Fruit fly (Drosophila melanogaster) whole organism, embryonic: ENCODE data around the gene alphaTub67C.

ENCODE experiments used
- CG10431 ChIP-seq: fragments of 200-800 bp; sonication (Bioruptor generic); optimal IDR thresholded peaks from 3 replicates; lab custom pipeline; 2018; ENCODE audit warnings: missing biosample characterization, mild to moderate bottlenecking, missing genetic modification characterization
- CG11456 ChIP-seq: fragments of 200-800 bp; sonication (Bioruptor generic); IDR thresholded peaks from 3 replicates; pipeline ENCODE4 v1.3.6; 2022; ENCODE audit warnings: missing biosample characterization, missing genetic modification characterization
- CG13775 ChIP-seq: fragments of 200-800 bp; sonication (Bioruptor generic); optimal IDR thresholded peaks from 3 replicates; lab custom pipeline; 2017; ENCODE audit warnings: missing biosample characterization, mild to moderate bottlenecking, missing genetic modification characterization
- CG14441 ChIP-seq: fragments of 200-800 bp; sonication (Bioruptor generic); IDR thresholded peaks from 2 replicates; pipeline ENCODE4 v1.3.6; 2022; ENCODE audit warnings: missing biosample characterization, missing genetic modification characterization
- CG15011 ChIP-seq: fragments of 200-800 bp; sonication (Bioruptor generic); optimal IDR thresholded peaks from 3 replicates; lab custom pipeline; 2018; ENCODE audit warnings: missing biosample characterization, mild to moderate bottlenecking, missing genetic modification characterization
- CG1832 ChIP-seq: fragments of 200-800 bp; sonication (Bioruptor generic); optimal IDR thresholded peaks from 2 replicates; lab custom pipeline; 2017; ENCODE audit warnings: missing biosample characterization, mild to moderate bottlenecking, missing genetic modification characterization, inconsistent platforms
- CG2202 ChIP-seq: fragments of 200-800 bp; sonication (Bioruptor generic); optimal IDR thresholded peaks from 2 replicates; lab custom pipeline; 2018; ENCODE audit warnings: missing biosample characterization, mild to moderate bottlenecking, missing genetic modification characterization
- CG2678 ChIP-seq: fragments of 200-800 bp; sonication (Bioruptor generic); optimal IDR thresholded peaks from 3 replicates; lab custom pipeline; 2019; ENCODE audit warnings: missing biosample characterization, mild to moderate bottlenecking, missing genetic modification characterization, moderate library complexity
- CG32532 ChIP-seq: fragments of 200-800 bp; sonication (Bioruptor generic); IDR thresholded peaks from 2 replicates; pipeline ENCODE4 v1.3.6; 2022; ENCODE audit warnings: missing biosample characterization, missing genetic modification characterization
- CG34224 ChIP-seq: fragments of 200-800 bp; sonication (Bioruptor generic); IDR thresholded peaks from 3 replicates; pipeline ENCODE4 v1.3.6; 2022; ENCODE audit warnings: missing biosample characterization, missing genetic modification characterization; ENCODE audit not compliant: partially characterized antibody
- CG4360 ChIP-seq: fragments of 200-800 bp; sonication (Bioruptor generic); IDR thresholded peaks from 2 replicates; pipeline ENCODE4 v1.3.6; 2022; ENCODE audit warnings: missing biosample characterization, missing genetic modification characterization
- CG8089 ChIP-seq: fragments of 200-800 bp; sonication (Bioruptor generic); optimal IDR thresholded peaks from 3 replicates; lab custom pipeline; 2016; ENCODE audit warnings: missing biosample characterization, missing genetic modification characterization
- CG9437 ChIP-seq: fragments of 200-800 bp; sonication (Bioruptor generic); optimal IDR thresholded peaks from 2 replicates; lab custom pipeline; 2018; ENCODE audit warnings: missing biosample characterization, mild to moderate bottlenecking, missing genetic modification characterization
- CG9609 ChIP-seq: fragments of 200-800 bp; sonication (Bioruptor generic); optimal IDR thresholded peaks from 3 replicates; lab custom pipeline; 2016; ENCODE audit warnings: missing biosample characterization, missing genetic modification characterization
- H2.0 ChIP-seq: fragments of 200-800 bp; sonication (Bioruptor generic); IDR thresholded peaks from 2 replicates; pipeline ENCODE4 v1.3.6; 2022; ENCODE audit warnings: missing biosample characterization, missing genetic modification characterization
- HHEX ChIP-seq: fragments of 200-800 bp; sonication (Bioruptor generic); optimal IDR thresholded peaks from 3 replicates; lab custom pipeline; 2017; ENCODE audit warnings: missing biosample characterization, mild to moderate bottlenecking, missing genetic modification characterization, missing genetic modification reagents
- Hey ChIP-seq: fragments of 200-800 bp; sonication (Bioruptor generic); optimal IDR thresholded peaks from 3 replicates; lab custom pipeline; 2018; ENCODE audit warnings: missing biosample characterization, mild to moderate bottlenecking, missing genetic modification characterization
- Opbp ChIP-seq: fragments of 200-800 bp; sonication (Bioruptor generic); IDR thresholded peaks from 3 replicates; pipeline ENCODE4 v1.3.6; 2022; ENCODE audit warnings: missing biosample characterization, missing genetic modification characterization; ENCODE audit not compliant: partially characterized antibody
- Scr ChIP-seq: fragments of 200-800 bp; sonication (Bioruptor generic); IDR thresholded peaks from 2 replicates; pipeline ENCODE4 v1.3.6; 2022; ENCODE audit warnings: missing biosample characterization, missing genetic modification characterization; ENCODE audit not compliant: partially characterized antibody
- ab ChIP-seq: fragments of 200-800 bp; sonication (Bioruptor generic); optimal IDR thresholded peaks from 2 replicates; lab custom pipeline; 2016; ENCODE audit warnings: missing biosample characterization, missing genetic modification characterization
- ac ChIP-seq: fragments of 200-800 bp; sonication (Bioruptor generic); optimal IDR thresholded peaks from 3 replicates; lab custom pipeline; 2017; ENCODE audit warnings: missing biosample characterization, mild to moderate bottlenecking, missing genetic modification characterization
- ap ChIP-seq: fragments of 200-800 bp; sonication (Bioruptor generic); IDR thresholded peaks from 2 replicates; pipeline ENCODE4 v1.3.6; 2022; ENCODE audit warnings: missing biosample characterization, missing genetic modification characterization
- chn ChIP-seq: fragments of 200-800 bp; sonication (Bioruptor generic); optimal IDR thresholded peaks from 2 replicates; lab custom pipeline; 2016; ENCODE audit warnings: missing biosample characterization, missing genetic modification characterization
- da ChIP-seq: fragments of 200-800 bp; sonication (Bioruptor generic); optimal IDR thresholded peaks from 2 replicates; lab custom pipeline; 2016; ENCODE audit warnings: missing biosample characterization, missing genetic modification characterization
- dimm ChIP-seq: fragments of 200-800 bp; sonication (Bioruptor generic); IDR thresholded peaks from 2 replicates; pipeline ENCODE4 v1.3.6; 2022; ENCODE audit warnings: missing biosample characterization, missing genetic modification characterization
- esg ChIP-seq: fragments of 200-800 bp; sonication (Bioruptor generic); conservative IDR thresholded peaks from 2 replicates; pipeline ENCODE4 v1.3.6; 2022; ENCODE audit warnings: missing biosample characterization, missing genetic modification characterization
- gce ChIP-seq: fragments of 200-800 bp; sonication (Bioruptor generic); IDR thresholded peaks from 3 replicates; pipeline ENCODE4 v1.3.6; 2022; ENCODE audit warnings: missing biosample characterization, missing genetic modification characterization
- gem ChIP-seq: fragments of 200-800 bp; sonication (Bioruptor generic); optimal IDR thresholded peaks from 2 replicates; lab custom pipeline; 2019; ENCODE audit warnings: missing biosample characterization, mild to moderate bottlenecking, missing genetic modification characterization, moderate library complexity
- grau ChIP-seq: fragments of 200-800 bp; optimal IDR thresholded peaks from 3 replicates; lab custom pipeline; 2019; ENCODE audit warnings: missing biosample characterization, mild to moderate bottlenecking, missing genetic modification characterization, moderate library complexity
- grn ChIP-seq: fragments of 200-800 bp; sonication (Bioruptor generic); optimal IDR thresholded peaks from 3 replicates; lab custom pipeline; 2017; ENCODE audit warnings: missing biosample characterization, missing genetic modification characterization
- gro ChIP-seq: fragments of 200-800 bp; sonication (Bioruptor generic); optimal IDR thresholded peaks from 2 replicates; lab custom pipeline; 2016; ENCODE audit warnings: missing biosample characterization, missing genetic modification characterization
- hkb ChIP-seq, 2 experiments: fragments of 200-800 bp in 1 of 2; fragments of >200 bp in 1 of 2; sonication (Bioruptor generic) in 1 of 2; IDR thresholded peaks in 1 of 2; optimal IDR thresholded peaks in 1 of 2; 2 replicates each; pipeline versions ENCODE4 v1.3.6 to Lab custom; 2017 to 2022; ENCODE audit warnings: missing biosample characterization in 1 of 2, missing genetic modification characterization in 1 of 2
- ken ChIP-seq: fragments of 200-800 bp; sonication (Bioruptor generic); IDR thresholded peaks from 3 replicates; pipeline ENCODE4 v1.3.6; 2022; ENCODE audit warnings: missing biosample characterization, missing genetic modification characterization
- mam ChIP-seq: fragments of 200-800 bp; sonication (Bioruptor generic); optimal IDR thresholded peaks from 3 replicates; lab custom pipeline; 2016; ENCODE audit warnings: missing biosample characterization, missing genetic modification characterization
- mld ChIP-seq: fragments of 200-800 bp; sonication (Bioruptor generic); IDR thresholded peaks from 3 replicates; pipeline ENCODE4 v1.3.6; 2022; ENCODE audit warnings: missing biosample characterization, missing genetic modification characterization; ENCODE audit not compliant: partially characterized antibody
- ro ChIP-seq: fragments of 200-800 bp; sonication (Bioruptor generic); IDR thresholded peaks from 2 replicates; pipeline ENCODE4 v1.3.6; 2022; ENCODE audit warnings: missing biosample characterization, missing genetic modification characterization
- scrt ChIP-seq: fragments of 200-800 bp; sonication (Bioruptor generic); optimal IDR thresholded peaks from 2 replicates; lab custom pipeline; 2018; ENCODE audit warnings: missing biosample characterization, mild to moderate bottlenecking, missing genetic modification characterization, moderate library complexity
- sd ChIP-seq: fragments of 200-800 bp; sonication (Bioruptor generic); optimal IDR thresholded peaks from 3 replicates; lab custom pipeline; 2018; ENCODE audit warnings: missing biosample characterization, mild to moderate bottlenecking, missing genetic modification characterization, moderate library complexity
- seq ChIP-seq: fragments of 200-800 bp; sonication (Bioruptor generic); IDR thresholded peaks from 2 replicates; pipeline ENCODE4 v1.3.6; 2022; ENCODE audit warnings: missing biosample characterization, missing genetic modification characterization
- sima ChIP-seq: fragments of 200-800 bp; sonication (Bioruptor generic); optimal IDR thresholded peaks from 2 replicates; lab custom pipeline; 2016; ENCODE audit warnings: missing biosample characterization, missing genetic modification characterization
- slbo ChIP-seq: fragments of 200-800 bp; sonication (Bioruptor generic); IDR thresholded peaks from 2 replicates; pipeline ENCODE4 v1.3.6; 2022; ENCODE audit warnings: missing biosample characterization, missing genetic modification characterization
- ssp ChIP-seq: fragments of 200-800 bp; sonication (Bioruptor generic); IDR thresholded peaks from 2 replicates; pipeline ENCODE4 v1.3.6; 2022; ENCODE audit warnings: missing biosample characterization, missing genetic modification characterization
- tin ChIP-seq: fragments of 200-800 bp; sonication (Bioruptor generic); optimal IDR thresholded peaks from 3 replicates; lab custom pipeline; 2016; ENCODE audit warnings: missing biosample characterization, missing genetic modification characterization
- trem ChIP-seq: fragments of 200-800 bp; optimal IDR thresholded peaks from 3 replicates; lab custom pipeline; 2019; ENCODE audit warnings: missing biosample characterization, mild to moderate bottlenecking, missing genetic modification characterization, moderate library complexity
- tx ChIP-seq: fragments of 200-800 bp; sonication (Bioruptor generic); optimal IDR thresholded peaks from 2 replicates; lab custom pipeline; 2016; ENCODE audit warnings: missing biosample characterization, missing genetic modification characterization
- wor ChIP-seq: fragments of 200-800 bp; sonication (Bioruptor generic); IDR thresholded peaks from 2 replicates; pipeline ENCODE4 v1.3.6; 2022; ENCODE audit warnings: missing biosample characterization, missing genetic modification characterization
- yki ChIP-seq: fragments of >200 bp; optimal IDR thresholded peaks from 3 replicates; lab custom pipeline; 2018
- zf30C ChIP-seq: fragments of 200-800 bp; sonication (Bioruptor generic); optimal IDR thresholded peaks from 3 replicates; lab custom pipeline; 2018; ENCODE audit warnings: missing biosample characterization, mild to moderate bottlenecking, missing genetic modification characterization
- zfh1 ChIP-seq: fragments of 200-800 bp; sonication (Bioruptor generic); IDR thresholded peaks from 3 replicates; pipeline ENCODE4 v1.3.6; 2022; ENCODE audit warnings: missing biosample characterization, missing genetic modification characterization

Gene alphaTub67C

DNA sequence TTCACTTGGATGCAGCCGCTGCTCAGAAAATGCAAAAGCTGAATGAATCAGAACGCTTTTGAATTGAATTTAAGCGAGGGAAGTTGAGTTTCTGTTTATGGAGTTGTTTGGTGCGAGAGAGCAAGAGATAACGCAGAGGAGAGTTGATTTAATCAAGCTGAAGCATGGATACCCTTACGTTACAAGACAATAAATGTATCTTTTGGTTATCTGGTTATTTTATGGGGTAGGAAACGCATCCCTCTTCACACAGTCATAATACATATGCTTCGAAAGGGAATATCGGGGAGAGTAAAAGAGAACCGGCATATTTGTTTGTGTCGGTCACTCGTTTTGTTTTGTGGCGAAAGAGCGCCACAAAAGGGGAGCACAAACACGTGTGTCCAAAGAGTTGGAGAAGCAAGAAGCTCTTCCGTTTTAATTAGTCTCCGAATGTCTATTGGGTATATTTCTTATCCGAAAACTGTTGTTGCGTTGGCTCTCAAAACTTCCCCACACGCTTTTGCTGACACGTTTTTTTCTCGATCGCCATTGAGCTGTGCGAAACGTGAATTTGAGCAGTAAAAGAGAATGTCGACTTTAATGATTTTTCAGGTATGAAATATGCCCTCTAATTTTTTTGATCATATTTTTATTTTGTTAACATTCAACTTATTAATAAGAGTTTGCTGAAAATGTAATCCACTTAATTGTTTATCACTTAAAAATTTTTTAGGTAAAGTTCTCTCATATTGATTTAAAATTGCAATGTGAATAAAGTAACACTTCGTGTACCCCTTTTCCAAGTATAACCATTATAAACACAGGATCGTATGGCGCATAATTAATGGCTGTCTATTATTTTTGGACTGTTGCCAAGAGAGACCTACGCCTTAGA lies 15.8 kb downstream of the alphaTub67C start, which contains the start of gene Prps (continued):
- TF ChIP-seq ro (GFP tag; lab: Robert Waterston, UW): peak; percentile 50; the same call in 1 of the 2 replicates
- TF ChIP-seq seq (GFP tag; lab: Robert Waterston, UW): peak; percentile 63; the same call in 1 of the 2 replicates
- TF ChIP-seq yki (lab: Kevin White, UChicago): no peak
- TF ChIP-seq CG11456 (GFP tag; lab: Robert Waterston, UW): peak; percentile 88
- peak; percentile 64 for TF ChIP-seq grau (tag; lab: Kevin White, UChicago)
- TF ChIP-seq chn (GFP tag; lab: Kevin White, UChicago): peak; percentile 59
- no peak for TF ChIP-seq CG10431
- TF ChIP-seq CG1832 (GFP tag; lab: Kevin White, UChicago): no peak
- TF ChIP-seq sima (GFP tag; lab: Kevin White, UChicago): no peak
- peak; percentile 74 for TF ChIP-seq gem (tag; lab: Kevin White, UChicago)
- TF ChIP-seq mld (GFP tag; lab: Robert Waterston, UW): no peak
- no peak for TF ChIP-seq ab
- peak; percentile 52 for TF ChIP-seq ssp (GFP tag; lab: Robert Waterston, UW)
- TF ChIP-seq CG9609 (GFP tag; lab: Kevin White, UChicago): peak; percentile 72
- peak; percentile 52 for TF ChIP-seq grn (GFP tag; lab: Kevin White, UChicago)
- no peak for TF ChIP-seq esg
- peak; percentile 88 for TF ChIP-seq mam (GFP tag; lab: Kevin White, UChicago)
- peak; percentile 92 for TF ChIP-seq zfh1
- TF ChIP-seq ap: peak; percentile 51; the same call in 1 of the 2 replicates
- TF ChIP-seq CG32532 (GFP tag; lab: Robert Waterston, UW): peak; percentile 90
- TF ChIP-seq HHEX (GFP tag; lab: Kevin White, UChicago): peak; percentile 76
- TF ChIP-seq CG13775 (GFP tag; lab: Kevin White, UChicago): peak; percentile 51
- peak; percentile 58 for TF ChIP-seq tx (GFP tag; lab: Kevin White, UChicago)
- TF ChIP-seq gce: peak; percentile 71; the same call in 1 of the 3 replicates
- TF ChIP-seq ken (GFP tag; lab: Robert Waterston, UW): peak; percentile 83
- peak; percentile 18 for TF ChIP-seq CG9437 (GFP tag; lab: Kevin White, UChicago)
- TF ChIP-seq Opbp (GFP tag; lab: Robert Waterston, UW): no peak
- TF ChIP-seq trem (tag; lab: Kevin White, UChicago): peak; percentile 51
- TF ChIP-seq Hey (tag; lab: Kevin White, UChicago): peak; percentile 59
- TF ChIP-seq hkb (optimal IDR thresholded peaks at IDR 0.05; lab: Kevin White, UChicago): no peak
- peak; percentile 85 for TF ChIP-seq hkb (GFP tag; IDR thresholded peaks at IDR 0.05; lab: Robert Waterston, UW)
- TF ChIP-seq H2.0: peak; percentile 79
- peak; percentile 70 for TF ChIP-seq scrt
- TF ChIP-seq gro (GFP tag; lab: Kevin White, UChicago): peak; percentile 87
- no peak for TF ChIP-seq wor
- TF ChIP-seq CG34224 (GFP tag; lab: Robert Waterston, UW): peak; percentile 31; the same call in 1 of the 3 replicates
- TF ChIP-seq CG2678 (tag; lab: Kevin White, UChicago): peak; percentile 76
- TF ChIP-seq slbo (GFP tag; lab: Robert Waterston, UW): peak; percentile 82
- peak; percentile 82 for TF ChIP-seq CG14441 (GFP tag; lab: Robert Waterston, UW)
- peak; percentile 53 for TF ChIP-seq sd (tag; lab: Kevin White, UChicago)
- TF ChIP-seq CG8089 (GFP tag; lab: Kevin White, UChicago): peak; percentile 59
- TF ChIP-seq CG15011 (GFP tag; lab: Kevin White, UChicago): peak; percentile 22
- no peak for TF ChIP-seq ac
- no peak for TF ChIP-seq CG2202 (tag; lab: Kevin White, UChicago)
- TF ChIP-seq tin (GFP tag; lab: Kevin White, UChicago): peak; percentile 84
- peak; percentile 36; the same call in 1 of the 2 replicates for TF ChIP-seq dimm (GFP tag; lab: Robert Waterston, UW)
- TF ChIP-seq zf30C: no peak
- peak; percentile 36; the same call in 1 of the 2 replicates for TF ChIP-seq CG4360 (GFP tag; lab: Robert Waterston, UW)
- TF ChIP-seq Scr: no peak
- TF ChIP-seq da (GFP tag; lab: Kevin White, UChicago): peak; percentile 46
